Fruit fly (Drosophila melanogaster) Kc167 (cell line): ENCODE data around the gene CG34043.

Source experiments
- h ChIP-seq: fragments of >200 bp; optimal IDR thresholded peaks from 3 replicates; lab custom pipeline; 2018; ENCODE audit warnings: missing external identifiers
- psq ChIP-seq: fragments of >200 bp; optimal IDR thresholded peaks from 2 replicates; lab custom pipeline; 2017; ENCODE audit warnings: missing external identifiers
- ttk ChIP-seq: sonication (Bioruptor generic); optimal IDR thresholded peaks from 2 replicates; lab custom pipeline; 2017; ENCODE audit warnings: missing external identifiers

DNA sequence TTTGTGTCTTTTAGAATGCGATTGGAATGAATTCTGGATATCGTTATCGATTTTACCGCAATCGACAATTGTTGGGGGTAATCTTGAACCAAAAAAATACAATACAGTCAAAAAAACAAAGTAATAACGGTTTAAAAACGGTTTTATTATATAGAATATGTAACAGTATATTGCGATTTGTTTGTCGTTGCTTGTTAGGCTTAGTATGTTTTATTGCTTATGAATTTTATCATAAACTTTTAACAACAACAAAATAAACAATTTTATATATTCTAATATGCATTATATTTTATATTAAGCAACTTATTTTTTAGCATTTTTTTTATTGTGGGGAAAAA is 19.1 kb upstream of the CG34043 start, which contains the start of gene CYLD:
- TF ChIP-seq h (lab: Kevin White, UChicago) (no peak), psq (lab: Kevin White, UChicago) (no peak), ttk (no peak)
